Worm (Caenorhabditis elegans) whole organism, L4 larva: ENCODE data around the gene lin-42.

ENCODE experiments used
- F10B5.3 ChIP-seq: sonication (generic microtip); optimal IDR thresholded peaks from 2 replicates; lab custom pipeline; 2016; ENCODE audit warnings: mild to moderate bottlenecking, missing genetic modification characterization, missing compliant biosample characterization
- F37D6.2 ChIP-seq: sonication (generic microtip); optimal IDR thresholded peaks from 2 replicates; lab custom pipeline; 2016; ENCODE audit warnings: mild to moderate bottlenecking, missing genetic modification characterization, missing compliant biosample characterization
- F44E2.7 ChIP-seq: fragments of 200-800 bp; sonication (Bioruptor generic); IDR thresholded peaks from 2 replicates; pipeline ENCODE4 v2.1.2; 2022; ENCODE audit warnings: missing genetic modification characterization, missing compliant biosample characterization
- F49E8.2 ChIP-seq: sonication (generic microtip); optimal IDR thresholded peaks from 2 replicates; lab custom pipeline; 2016; ENCODE audit warnings: missing compliant biosample characterization, mild to moderate bottlenecking, missing genetic modification characterization, borderline replicate concordance
- T26A8.4 ChIP-seq: fragments of 200-800 bp; sonication (Bioruptor generic); IDR thresholded peaks from 2 replicates; pipeline ENCODE4 v1.3.6; 2022; ENCODE audit warnings: missing genetic modification characterization, missing compliant biosample characterization
- ceh-44 ChIP-seq: fragments of 200-800 bp; sonication (Bioruptor generic); IDR thresholded peaks from 2 replicates; pipeline ENCODE4 v1.3.6; 2022; ENCODE audit warnings: missing genetic modification reagents, missing genetic modification characterization, missing compliant biosample characterization
- dve-1 ChIP-seq: sonication (generic microtip); optimal IDR thresholded peaks from 2 replicates; lab custom pipeline; 2017; ENCODE audit warnings: antibody characterized with exemption, mild to moderate bottlenecking, missing genetic modification characterization, missing compliant biosample characterization; ENCODE audit not compliant: insufficient read depth
- fkh-10 ChIP-seq: fragments of 150-350 bp; optimal IDR thresholded peaks from 2 replicates; lab custom pipeline; 2014; ENCODE audit warnings: missing biosample characterization, missing genetic modification reagents, missing genetic modification characterization
- gei-8 ChIP-seq: fragments of 200-800 bp; sonication (Bioruptor generic); optimal IDR thresholded peaks from 2 replicates; lab custom pipeline; 2018; ENCODE audit warnings: mild to moderate bottlenecking, missing genetic modification characterization, missing compliant biosample characterization
- hlh-11 ChIP-seq: fragments of 200-800 bp; sonication (Bioruptor generic); optimal IDR thresholded peaks from 2 replicates; lab custom pipeline; 2018; ENCODE audit warnings: mild to moderate bottlenecking, missing genetic modification characterization, missing compliant biosample characterization
- hlh-30 ChIP-seq: sonication (generic microtip); optimal IDR thresholded peaks from 2 replicates; lab custom pipeline; 2017; ENCODE audit warnings: antibody characterized with exemption, mild to moderate bottlenecking, missing genetic modification characterization, missing compliant biosample characterization; ENCODE audit not compliant: insufficient read depth
- lin-1 ChIP-seq: fragments of 200-800 bp; sonication (Bioruptor generic); IDR thresholded peaks from 2 replicates; pipeline ENCODE4 v1.3.6; 2022; ENCODE audit warnings: missing genetic modification reagents, missing genetic modification characterization, missing compliant biosample characterization
- lin-13 ChIP-seq: fragments of 150-350 bp; optimal IDR thresholded peaks from 2 replicates; lab custom pipeline; 2014; ENCODE audit warnings: missing biosample characterization, missing genetic modification reagents, missing genetic modification characterization
- lin-29 ChIP-seq: fragments of 200-800 bp; sonication (Bioruptor generic); IDR thresholded peaks from 2 replicates; pipeline ENCODE4 v1.3.6; 2022; ENCODE audit warnings: missing genetic modification reagents, missing genetic modification characterization, missing compliant biosample characterization
- lir-3 ChIP-seq: sonication (generic microtip); optimal IDR thresholded peaks from 2 replicates; lab custom pipeline; 2016; ENCODE audit warnings: mild to moderate bottlenecking, missing genetic modification characterization, missing compliant biosample characterization
- madf-9 ChIP-seq: fragments of 200-800 bp; sonication (Bioruptor generic); conservative IDR thresholded peaks from 2 replicates; pipeline ENCODE4 v1.3.6; 2022; ENCODE audit warnings: missing genetic modification reagents, missing genetic modification characterization, missing compliant biosample characterization
- mdl-1 ChIP-seq, 2 experiments: fragments of 150-350 bp in 1 of 2; sonication (generic microtip) in 1 of 2; optimal IDR thresholded peaks; 2 replicates each; lab custom pipeline; 2014 to 2017; ENCODE audit warnings: missing biosample characterization in 2 of 2, missing genetic modification characterization in 2 of 2
- mep-1 ChIP-seq: fragments of 150-350 bp; sonication (generic microtip); optimal IDR thresholded peaks from 3 replicates; lab custom pipeline; 2014; ENCODE audit warnings: missing biosample characterization, missing genetic modification characterization
- mes-2 ChIP-seq: sonication (generic microtip); optimal IDR thresholded peaks from 2 replicates; lab custom pipeline; 2016; ENCODE audit warnings: missing genotype, mild to moderate bottlenecking, missing genetic modification characterization, missing compliant biosample characterization; ENCODE audit not compliant: poor library complexity, severe bottlenecking
- mxl-3 ChIP-seq: fragments of 200-800 bp; sonication (Bioruptor generic); optimal IDR thresholded peaks from 2 replicates; lab custom pipeline; 2018; ENCODE audit warnings: mild to moderate bottlenecking, missing genetic modification characterization, missing compliant biosample characterization
- nhr-111 ChIP-seq: fragments of 200-800 bp; sonication (Bioruptor generic); optimal IDR thresholded peaks from 2 replicates; lab custom pipeline; 2018; ENCODE audit warnings: mild to moderate bottlenecking, missing genetic modification characterization, missing compliant biosample characterization
- nhr-28 ChIP-seq: fragments of 150-350 bp; optimal IDR thresholded peaks from 2 replicates; lab custom pipeline; 2014; ENCODE audit warnings: missing biosample characterization, missing genetic modification characterization
- nhr-41 ChIP-seq: fragments of 200-800 bp; sonication (Bioruptor generic); IDR thresholded peaks from 2 replicates; pipeline ENCODE4 v1.3.6; 2022; ENCODE audit warnings: missing genetic modification reagents, missing genetic modification characterization, missing compliant biosample characterization
- nhr-6 ChIP-seq: fragments of 150-350 bp; optimal IDR thresholded peaks from 2 replicates; lab custom pipeline; 2014; ENCODE audit warnings: missing biosample characterization, missing genetic modification characterization
- pha-4 ChIP-seq, 2 experiments: fragments of 150-350 bp in 1 of 2; fragments of 200-800 bp in 1 of 2; sonication (Bioruptor generic) in 1 of 2; IDR thresholded peaks in 1 of 2; optimal IDR thresholded peaks in 1 of 2; 2 replicates each; pipeline versions ENCODE4 v1.3.6 to Lab custom; 2014 to 2022; ENCODE audit warnings: missing genetic modification characterization in 2 of 2, missing genetic modification reagents in 2 of 2, missing biosample characterization in 1 of 2, missing compliant biosample characterization in 1 of 2
- saeg-2 ChIP-seq: fragments of 200-800 bp; sonication (Bioruptor generic); IDR thresholded peaks from 2 replicates; pipeline ENCODE4 v1.3.6; 2022; ENCODE audit warnings: missing genetic modification reagents, missing genetic modification characterization, missing compliant biosample characterization
- sdz-12 ChIP-seq: fragments of 200-800 bp; sonication (Bioruptor generic); optimal IDR thresholded peaks from 2 replicates; lab custom pipeline; 2018; ENCODE audit warnings: mild to moderate bottlenecking, missing genetic modification characterization, missing compliant biosample characterization
- set-16 ChIP-seq: fragments of 200-800 bp; sonication (Bioruptor generic); IDR thresholded peaks from 2 replicates; pipeline ENCODE4 v1.3.6; 2022; ENCODE audit warnings: missing genetic modification reagents, missing genetic modification characterization, missing compliant biosample characterization
- skn-1 ChIP-seq: fragments of 150-350 bp; optimal IDR thresholded peaks from 2 replicates; lab custom pipeline; 2014; ENCODE audit warnings: missing biosample characterization, missing genetic modification characterization
- spr-1 ChIP-seq: sonication (generic microtip); optimal IDR thresholded peaks from 2 replicates; lab custom pipeline; 2016; ENCODE audit warnings: mild to moderate bottlenecking, missing genetic modification characterization, missing compliant biosample characterization
- spr-3 ChIP-seq: fragments of 200-800 bp; sonication (Bioruptor generic); optimal IDR thresholded peaks from 2 replicates; lab custom pipeline; 2018; ENCODE audit warnings: mild to moderate bottlenecking, missing genetic modification characterization, missing compliant biosample characterization
- tag-97 ChIP-seq: fragments of 200-800 bp; sonication (Bioruptor generic); IDR thresholded peaks from 2 replicates; pipeline ENCODE4 v1.3.6; 2022; ENCODE audit warnings: missing genetic modification characterization, missing compliant biosample characterization
- zfp-3 ChIP-seq: fragments of 200-800 bp; sonication (Bioruptor generic); conservative IDR thresholded peaks from 2 replicates; pipeline ENCODE4 v1.3.6; 2022; ENCODE audit warnings: missing genetic modification reagents, missing genetic modification characterization, missing compliant biosample characterization
- zip-11 ChIP-seq: fragments of 200-800 bp; sonication (Bioruptor generic); IDR thresholded peaks from 2 replicates; pipeline ENCODE4 v1.3.6; 2022; ENCODE audit warnings: missing genetic modification characterization, missing compliant biosample characterization
- ztf-11 ChIP-seq: fragments of 150-350 bp; optimal IDR thresholded peaks from 2 replicates; lab custom pipeline; 2014; ENCODE audit warnings: missing biosample characterization, missing genetic modification characterization

The lin-42 gene

DNA sequence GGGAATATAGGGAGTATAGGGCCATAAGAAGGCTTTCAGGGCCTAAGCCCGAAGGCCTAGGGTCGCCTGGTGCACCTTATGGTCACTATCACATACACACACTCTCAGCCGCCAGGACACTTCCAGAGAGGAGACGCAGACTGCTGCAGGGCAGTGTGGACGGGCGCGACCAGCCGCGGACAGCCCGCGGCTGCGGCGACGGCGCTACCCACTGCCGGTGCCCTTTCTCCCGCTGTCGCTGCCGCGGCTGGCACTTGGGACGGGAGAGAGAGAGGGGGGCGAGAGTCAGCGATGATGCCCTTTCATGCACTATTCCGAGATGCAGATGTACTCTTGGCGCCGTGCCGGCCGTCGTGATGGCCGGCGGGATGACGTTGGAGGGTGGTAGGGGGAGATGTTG lies 14.3 kb downstream of the lin-42 start (continued):
- TF ChIP-seq ceh-44 (GFP tag; lab: Robert Waterston, UW), result no peak
- TF ChIP-seq zip-11 (GFP tag; lab: Robert Waterston, UW), result no peak
- no peak for TF ChIP-seq fkh-10 (GFP tag; lab: Kevin White, UChicago)
- TF ChIP-seq lin-1 (GFP tag; lab: Robert Waterston, UW), result no peak
- TF ChIP-seq sdz-12 (GFP tag; lab: Kevin White, UChicago), result no peak
- no peak for TF ChIP-seq F49E8.2 (tag; lab: Kevin White, UChicago)
- TF ChIP-seq lin-29 (GFP tag; lab: Robert Waterston, UW), result peak; percentile 43; the same call in 1 of the 2 replicates
- no peak for TF ChIP-seq F44E2.7
- peak; percentile 100 for TF ChIP-seq set-16 (GFP tag; lab: Robert Waterston, UW)
- TF ChIP-seq mxl-3 (GFP tag; lab: Kevin White, UChicago), result peak; percentile 65
- TF ChIP-seq dve-1, result peak; percentile 8
- TF ChIP-seq nhr-111 (GFP tag; lab: Kevin White, UChicago), result no peak
- no peak for TF ChIP-seq lir-3 (tag; lab: Kevin White, UChicago)
- peak; percentile 39 for TF ChIP-seq spr-1
- TF ChIP-seq nhr-41 (GFP tag; lab: Robert Waterston, UW), result peak; percentile 37; the same call in 1 of the 2 replicates
- no peak for TF ChIP-seq F10B5.3 (tag; lab: Kevin White, UChicago)
- TF ChIP-seq skn-1 (tag; lab: Kevin White, UChicago), result no peak
- TF ChIP-seq spr-3 (GFP tag; lab: Kevin White, UChicago), result peak; percentile 58
- TF ChIP-seq gei-8 (GFP tag; lab: Kevin White, UChicago), result no peak
- no peak for TF ChIP-seq ztf-11 (tag; lab: Kevin White, UChicago)

DNA sequence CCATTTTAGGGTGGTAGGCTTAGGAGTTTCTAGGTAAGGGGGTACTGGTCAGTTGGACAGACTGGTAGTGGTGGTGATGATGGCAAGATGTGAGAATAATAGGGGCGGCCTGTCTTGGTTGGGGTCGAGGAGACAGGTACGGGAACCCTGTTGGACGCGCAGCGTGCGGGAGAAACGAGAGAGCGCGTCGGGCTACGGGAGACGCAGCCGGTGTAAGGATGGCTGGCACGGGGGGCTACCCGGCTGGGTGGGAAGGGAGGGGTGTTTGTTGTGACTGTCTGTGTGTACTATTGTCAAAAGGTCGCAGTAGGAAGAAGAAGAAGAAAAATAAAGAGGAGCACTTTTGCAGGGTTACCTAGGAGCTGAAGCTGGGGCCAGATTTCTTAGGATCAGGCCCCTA lies 15.7 kb downstream of the lin-42 start:
- TF ChIP-seq sdz-12 (GFP tag; lab: Kevin White, UChicago), result no peak
- peak in 1 of 2 experiments; percentile 15 for TF ChIP-seq mdl-1 (tag; optimal IDR thresholded peaks at IDR 0.05; lab: Kevin White, UChicago)
- TF ChIP-seq mep-1 (tag; lab: Kevin White, UChicago), result peak; percentile 7
- peak; percentile 17 for TF ChIP-seq nhr-28 (tag; lab: Kevin White, UChicago)
- TF ChIP-seq T26A8.4 (GFP tag; lab: Robert Waterston, UW), result no peak
- no peak for TF ChIP-seq saeg-2 (GFP tag; lab: Robert Waterston, UW)
- no peak for TF ChIP-seq F37D6.2
- no peak for TF ChIP-seq lin-13 (GFP tag; lab: Kevin White, UChicago)
- no peak for TF ChIP-seq ztf-11 (tag; lab: Kevin White, UChicago)
- TF ChIP-seq pha-4 (GFP tag; IDR thresholded peaks at IDR 0.05; lab: Robert Waterston, UW), result no peak
- no peak for TF ChIP-seq pha-4 (tag; optimal IDR thresholded peaks at IDR 0.05; lab: Kevin White, UChicago)
- TF ChIP-seq mxl-3 (GFP tag; lab: Kevin White, UChicago), result peak; percentile 42
- no peak for TF ChIP-seq zfp-3
- peak; percentile 43 for TF ChIP-seq hlh-30
- TF ChIP-seq madf-9 (GFP tag; lab: Robert Waterston, UW), result peak; percentile 31; the same call in 1 of the 2 replicates
- TF ChIP-seq nhr-6 (tag; lab: Kevin White, UChicago), result peak; percentile 33
- TF ChIP-seq hlh-11 (tag; lab: Kevin White, UChicago), result peak; percentile 38
- peak; percentile 32 for TF ChIP-seq mes-2 (tag; lab: Kevin White, UChicago)

DNA sequence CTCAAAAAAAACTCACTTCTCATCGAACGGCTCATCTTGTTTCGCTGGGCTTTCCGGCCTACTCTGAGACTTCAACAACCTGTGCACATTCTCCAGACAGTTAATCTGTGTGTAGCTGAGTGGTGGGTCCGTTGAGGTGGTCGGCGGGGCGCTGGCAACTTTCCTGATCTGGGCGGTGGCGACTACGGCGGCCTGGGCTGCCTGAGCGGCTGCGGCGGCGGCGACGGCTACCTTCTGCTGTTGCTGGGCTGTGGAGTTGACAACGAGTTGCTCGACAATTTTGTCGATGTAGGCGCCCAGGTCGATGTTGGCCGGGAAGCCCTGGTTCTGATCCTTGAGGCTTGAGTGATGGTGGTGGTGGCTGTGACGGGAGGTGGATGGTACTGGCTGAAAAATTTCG lies 16.2 kb downstream of the lin-42 start:
- peak; percentile 92 for TF ChIP-seq set-16 (GFP tag; lab: Robert Waterston, UW)
- TF ChIP-seq tag-97 (GFP tag; lab: Robert Waterston, UW), result no peak
